ENCODE assay signal across 3 fruit fly cellular contexts in the genomic region with DNA sequence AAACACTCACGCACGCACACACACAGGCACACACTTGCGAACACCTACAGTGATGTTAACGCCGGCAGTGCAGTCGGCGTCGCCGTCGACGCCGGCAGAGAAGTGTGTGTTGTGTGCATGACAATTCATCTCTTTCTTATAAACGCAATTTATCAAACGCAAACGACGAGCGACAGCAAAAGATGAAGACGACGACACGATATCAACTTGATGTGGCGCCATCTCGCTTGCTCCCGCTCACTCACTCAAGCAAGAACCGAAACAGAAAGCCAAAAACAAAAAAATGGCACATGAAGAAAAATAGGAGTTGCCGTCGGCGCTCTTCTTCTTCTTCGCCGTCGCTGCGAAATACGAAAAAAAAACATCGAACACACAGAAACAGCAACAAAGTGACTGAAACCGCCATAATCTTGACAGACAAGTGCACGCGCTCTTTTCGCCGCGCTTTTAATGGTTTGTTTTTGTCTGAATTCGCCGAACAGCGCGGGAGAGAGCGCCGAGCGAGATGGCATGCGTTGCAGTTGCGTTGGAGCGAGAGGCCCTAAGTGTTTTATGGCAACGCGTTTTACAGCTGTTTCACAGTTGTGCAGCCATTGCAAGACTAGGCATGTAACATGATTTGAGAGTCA.
TF ChIP-seq lines count a peak whose summit lies in the region.

No protein-coding gene starts in this region.

TF ChIP-seq in whole organism, embryonic, 481 proteins besides CTCF, POLR2A, EP300 and RAD21 (continued from another document and continues in another):
- peak; percentile 94 for TF ChIP-seq pros (GFP tag; optimal IDR thresholded peaks at IDR 0.05; lab: Kevin White, UChicago)
- peak; percentile 91 for TF ChIP-seq CG8478 (optimal IDR thresholded peaks at IDR 0.05; lab: Kevin White, UChicago)
- peak; percentile 94 for TF ChIP-seq sqz (GFP tag; optimal IDR thresholded peaks at IDR 0.05; lab: Kevin White, UChicago)
- peak; percentile 53; the same call in 1 of the 2 replicates for TF ChIP-seq CG32772 (GFP tag; IDR thresholded peaks at IDR 0.05; lab: Robert Waterston, UW)
- 0 out of 2 replicates have a peak, but pooled peaks have one; percentile 23 for TF ChIP-seq Scr (GFP tag; IDR thresholded peaks at IDR 0.05; lab: Robert Waterston, UW; ENCODE audit: partially characterized antibody)
- peak in 1 of 2 experiments; percentile 76 for TF ChIP-seq crp (GFP tag; optimal IDR thresholded peaks at IDR 0.05; lab: Kevin White, UChicago)
- no peak for TF ChIP-seq C15 (GFP tag; IDR thresholded peaks at IDR 0.05; lab: Robert Waterston, UW)
- TF ChIP-seq Nf-YB (GFP tag; optimal IDR thresholded peaks at IDR 0.05; lab: Kevin White, UChicago), result peak; percentile 93
- TF ChIP-seq gce (GFP tag; IDR thresholded peaks at IDR 0.05; lab: Robert Waterston, UW), result no peak
- peak; percentile 99 for TF ChIP-seq Adf1 (GFP tag; IDR thresholded peaks at IDR 0.05; lab: Robert Waterston, UW)
- TF ChIP-seq zf30C (GFP tag; optimal IDR thresholded peaks at IDR 0.05; lab: Kevin White, UChicago), result peak; percentile 19
- no peak for TF ChIP-seq p53 (GFP tag; optimal IDR thresholded peaks at IDR 0.05; lab: Kevin White, UChicago)
- no peak for TF ChIP-seq CG34376 (GFP tag; optimal IDR thresholded peaks at IDR 0.05; lab: Kevin White, UChicago)
- TF ChIP-seq chm (GFP tag; IDR thresholded peaks at IDR 0.05; lab: Robert Waterston, UW), result peak; percentile 29; the same call in 1 of the 2 replicates
- 0 out of 3 replicates have a peak, but pooled peaks have one; percentile 9 for TF ChIP-seq CG17361 (GFP tag; IDR thresholded peaks at IDR 0.05; lab: Robert Waterston, UW)
- TF ChIP-seq Lhr (GFP tag; optimal IDR thresholded peaks at IDR 0.05; lab: Kevin White, UChicago), result no peak
- peak; percentile 6 for TF ChIP-seq grn (GFP tag; optimal IDR thresholded peaks at IDR 0.05; lab: Kevin White, UChicago)
- TF ChIP-seq CG18011 (GFP tag; optimal IDR thresholded peaks at IDR 0.05; lab: Kevin White, UChicago), result no peak
- peak; percentile 96 for TF ChIP-seq CG1832 (GFP tag; optimal IDR thresholded peaks at IDR 0.05; lab: Kevin White, UChicago)
- no peak for TF ChIP-seq CG31388 (GFP tag; optimal IDR thresholded peaks at IDR 0.05; lab: Kevin White, UChicago)
- TF ChIP-seq Poxn (GFP tag; IDR thresholded peaks at IDR 0.05; lab: Robert Waterston, UW), result no peak
- TF ChIP-seq MTF-1 (GFP tag; optimal IDR thresholded peaks at IDR 0.05; lab: Kevin White, UChicago; ENCODE audit: borderline replicate concordance), result no peak
- TF ChIP-seq gsb (GFP tag; IDR thresholded peaks at IDR 0.05; lab: Robert Waterston, UW), result no peak
- TF ChIP-seq abd-A (tag; optimal IDR thresholded peaks at IDR 0.05; lab: Kevin White, UChicago), result peak; percentile 98
- TF ChIP-seq cad (GFP tag; optimal IDR thresholded peaks at IDR 0.05; lab: Kevin White, UChicago), result peak; percentile 99
- 0 out of 2 replicates have a peak, but pooled peaks have one; percentile 35 for TF ChIP-seq sna (GFP tag; IDR thresholded peaks at IDR 0.05; lab: Robert Waterston, UW; ENCODE audit: partially characterized antibody)
- TF ChIP-seq oc (tag; optimal IDR thresholded peaks at IDR 0.05; lab: Kevin White, UChicago), result peak; percentile 20
- TF ChIP-seq CG15269 (tag; optimal IDR thresholded peaks at IDR 0.05; lab: Kevin White, UChicago), result no peak
- TF ChIP-seq ken (GFP tag; IDR thresholded peaks at IDR 0.05; lab: Robert Waterston, UW), result no peak
- no peak for TF ChIP-seq CG3847 (GFP tag; IDR thresholded peaks at IDR 0.05; lab: Robert Waterston, UW)
- TF ChIP-seq CG16779 (GFP tag; IDR thresholded peaks at IDR 0.05; lab: Robert Waterston, UW), result no peak
- TF ChIP-seq Aef1 (GFP tag; IDR thresholded peaks at IDR 0.05; lab: Robert Waterston, UW), result peak; percentile 79
- no peak for TF ChIP-seq CG6791 (GFP tag; IDR thresholded peaks at IDR 0.05; lab: Robert Waterston, UW; ENCODE audit: partially characterized antibody)
- 0 out of 3 replicates have a peak, but pooled peaks have one; percentile 4 for TF ChIP-seq otp (GFP tag; IDR thresholded peaks at IDR 0.05; lab: Robert Waterston, UW)
- no peak for TF ChIP-seq Hmr (GFP tag; optimal IDR thresholded peaks at IDR 0.05; lab: Kevin White, UChicago)
- TF ChIP-seq Camta (GFP tag; optimal IDR thresholded peaks at IDR 0.05; lab: Kevin White, UChicago), result no peak
- peak; percentile 87 for TF ChIP-seq CG15479 (GFP tag; optimal IDR thresholded peaks at IDR 0.05; lab: Kevin White, UChicago)
- TF ChIP-seq kni (GFP tag; optimal IDR thresholded peaks at IDR 0.05; lab: Kevin White, UChicago), result peak; percentile 80
- peak; percentile 50 for TF ChIP-seq HLHmδ (GFP tag; optimal IDR thresholded peaks at IDR 0.05; lab: Kevin White, UChicago)

TF ChIP-seq in whole organism, prepupa, 60 proteins besides CTCF, POLR2A, EP300 and RAD21 (continued from another document):
- TF ChIP-seq CG9139 (GFP tag; optimal IDR thresholded peaks at IDR 0.05; lab: Kevin White, UChicago), result peak; percentile 82
- TF ChIP-seq Hr38 (GFP tag; optimal IDR thresholded peaks at IDR 0.05; lab: Kevin White, UChicago), result no peak
- TF ChIP-seq Eip78C (GFP tag; lab: Kevin White, UChicago), result peak; percentile 52
- peak; percentile 69 for TF ChIP-seq CG1621 (tag; optimal IDR thresholded peaks at IDR 0.05; lab: Kevin White, UChicago)
- TF ChIP-seq CG6808 (GFP tag; optimal IDR thresholded peaks at IDR 0.05; lab: Kevin White, UChicago), result peak; percentile 73
- peak; percentile 16 for TF ChIP-seq Sox14 (GFP tag; optimal IDR thresholded peaks at IDR 0.05; lab: Kevin White, UChicago)
- TF ChIP-seq net (GFP tag; optimal IDR thresholded peaks at IDR 0.05; lab: Kevin White, UChicago), result peak; percentile 28
- peak; percentile 32 for TF ChIP-seq fd59A (GFP tag; optimal IDR thresholded peaks at IDR 0.05; lab: Kevin White, UChicago)
- peak; percentile 81 for TF ChIP-seq dsx (GFP tag; optimal IDR thresholded peaks at IDR 0.05; lab: Kevin White, UChicago; ENCODE audit: poor library complexity, severe bottlenecking)
- TF ChIP-seq Gug (GFP tag; IDR thresholded peaks at IDR 0.05; lab: Robert Waterston, UW), result peak; percentile 40; the same call in 1 of the 2 replicates
- no peak for TF ChIP-seq CG7368 (GFP tag; optimal IDR thresholded peaks at IDR 0.05; lab: Kevin White, UChicago)
- TF ChIP-seq dac (GFP tag; optimal IDR thresholded peaks at IDR 0.05; lab: Kevin White, UChicago), result peak; percentile 51
- TF ChIP-seq CG11294 (GFP tag; IDR thresholded peaks at IDR 0.05; lab: Robert Waterston, UW), result no peak; the same call in 1 of the 2 replicates
- TF ChIP-seq fkh (GFP tag; optimal IDR thresholded peaks at IDR 0.05; lab: Kevin White, UChicago), result peak; percentile 0
- TF ChIP-seq CG32006 (GFP tag; optimal IDR thresholded peaks at IDR 0.05; lab: Kevin White, UChicago), result peak; percentile 45
- TF ChIP-seq CG16779 (tag; optimal IDR thresholded peaks at IDR 0.05; lab: Kevin White, UChicago), result peak; percentile 42
- peak; percentile 82 to 89 for TF ChIP-seq ss (GFP tag; optimal IDR thresholded peaks at IDR 0.05; lab: Kevin White, UChicago)
- TF ChIP-seq eg (GFP tag; IDR thresholded peaks at IDR 0.05; lab: Robert Waterston, UW), result peak; percentile 83
- TF ChIP-seq CG6276 (GFP tag; optimal IDR thresholded peaks at IDR 0.05; lab: Kevin White, UChicago), result peak; percentile 60
- peak; percentile 40; the same call in 1 of the 2 replicates for TF ChIP-seq CG15336 (GFP tag; IDR thresholded peaks at IDR 0.05; lab: Robert Waterston, UW)
- no peak for TF ChIP-seq achi (GFP tag; optimal IDR thresholded peaks at IDR 0.05; lab: Kevin White, UChicago)
- peak; percentile 37 for TF ChIP-seq CG3032 (tag; optimal IDR thresholded peaks at IDR 0.05; lab: Kevin White, UChicago)
- TF ChIP-seq spab (GFP tag; optimal IDR thresholded peaks at IDR 0.05; lab: Kevin White, UChicago), result peak; percentile 68
- TF ChIP-seq Hr39 (GFP tag; optimal IDR thresholded peaks at IDR 0.05; lab: Kevin White, UChicago), result no peak
- TF ChIP-seq lz (GFP tag; optimal IDR thresholded peaks at IDR 0.05; lab: Kevin White, UChicago), result no peak
- TF ChIP-seq Smox (GFP tag; optimal IDR thresholded peaks at IDR 0.05; lab: Kevin White, UChicago), result no peak
- TF ChIP-seq Eip93F (GFP tag; optimal IDR thresholded peaks at IDR 0.05; lab: Kevin White, UChicago), result no peak
- TF ChIP-seq Sox15 (GFP tag; optimal IDR thresholded peaks at IDR 0.05; lab: Kevin White, UChicago), result no peak
- TF ChIP-seq CG6163 (GFP tag; IDR thresholded peaks at IDR 0.05; lab: Robert Waterston, UW), result peak; percentile 86
- no peak for TF ChIP-seq esn (GFP tag; optimal IDR thresholded peaks at IDR 0.05; lab: Kevin White, UChicago)
- no peak for TF ChIP-seq acj6 (GFP tag; optimal IDR thresholded peaks at IDR 0.05; lab: Kevin White, UChicago)
- TF ChIP-seq CG8119 (GFP tag; IDR thresholded peaks at IDR 0.05; lab: Robert Waterston, UW), result peak; percentile 68
- no peak for TF ChIP-seq CG34406 (GFP tag; optimal IDR thresholded peaks at IDR 0.05; lab: Kevin White, UChicago)
- no peak for TF ChIP-seq Met (GFP tag; optimal IDR thresholded peaks at IDR 0.05; lab: Kevin White, UChicago)
- peak; percentile 52 for TF ChIP-seq Lpt (GFP tag; optimal IDR thresholded peaks at IDR 0.05; lab: Kevin White, UChicago)
- peak; percentile 22 for TF ChIP-seq Eip75B (GFP tag; optimal IDR thresholded peaks at IDR 0.05; lab: Kevin White, UChicago)
- peak; percentile 36 for TF ChIP-seq CG6854 (GFP tag; optimal IDR thresholded peaks at IDR 0.05; lab: Kevin White, UChicago)
- no peak for TF ChIP-seq cyc (GFP tag; optimal IDR thresholded peaks at IDR 0.05; lab: Kevin White, UChicago)
- TF ChIP-seq CG11902 (GFP tag; optimal IDR thresholded peaks at IDR 0.05; lab: Kevin White, UChicago), result no peak
- TF ChIP-seq pdm3 (GFP tag; optimal IDR thresholded peaks at IDR 0.05; lab: Kevin White, UChicago), result peak; percentile 1

TF ChIP-seq in whole organism, wandering third instar larva, 38 proteins besides CTCF, POLR2A, EP300 and RAD21 (continued from another document):
- peak; percentile 8 for TF ChIP-seq CrebA (GFP tag; optimal IDR thresholded peaks at IDR 0.05; lab: Kevin White, UChicago; ENCODE audit: borderline replicate concordance)
- no peak for TF ChIP-seq N (GFP tag; optimal IDR thresholded peaks at IDR 0.05; lab: Kevin White, UChicago)
- no peak for TF ChIP-seq dmrt93B (GFP tag; optimal IDR thresholded peaks at IDR 0.05; lab: Kevin White, UChicago)
- peak; percentile 58 for TF ChIP-seq psq (GFP tag; optimal IDR thresholded peaks at IDR 0.05; lab: Kevin White, UChicago)
- TF ChIP-seq woc (GFP tag; optimal IDR thresholded peaks at IDR 0.05; lab: Kevin White, UChicago), result no peak
- peak; percentile 41 for TF ChIP-seq Sp1 (GFP tag; optimal IDR thresholded peaks at IDR 0.05; lab: Kevin White, UChicago)
- no peak for TF ChIP-seq fru (GFP tag; optimal IDR thresholded peaks at IDR 0.05; lab: Kevin White, UChicago)
- TF ChIP-seq Dfd (GFP tag; optimal IDR thresholded peaks at IDR 0.05; lab: Kevin White, UChicago), result no peak
